Worm (Caenorhabditis elegans) whole organism, L4/young adult: ENCODE measurements around the gene ugt-49.

Experiments used
- W03F9.2 ChIP-seq: fragments of 150-350 bp; optimal IDR thresholded peaks from 2 replicates; lab custom pipeline; 2014; ENCODE audit warnings: missing biosample characterization, missing genetic modification characterization
- dao-5 ChIP-seq: sonication (generic microtip); optimal IDR thresholded peaks from 2 replicates; lab custom pipeline; 2016; ENCODE audit warnings: missing genotype, missing genetic modification characterization, moderate library complexity, missing compliant biosample characterization
- him-1 ChIP-seq: sonication (generic microtip); optimal IDR thresholded peaks from 2 replicates; lab custom pipeline; 2016; ENCODE audit warnings: missing genotype, missing genetic modification reagents, missing genetic modification characterization, missing compliant biosample characterization

ce11 chrV:10333843-10334242 lies 38.3 kb upstream of the ugt-49 start:
- TF ChIP-seq him-1 (tag; lab: Kevin White, UChicago) (no peak), W03F9.2 (tag; lab: Kevin White, UChicago) (no peak), dao-5 (tag; lab: Kevin White, UChicago) (no peak)
